Fruit fly (Drosophila melanogaster) whole organism, adult: ENCODE results near the gene Ack.

Experiments
- CG11617 ChIP-seq: fragments of 200-800 bp; sonication (Bioruptor generic); optimal IDR thresholded peaks from 2 replicates; lab custom pipeline; 2017; ENCODE audit warnings: mild to moderate bottlenecking, missing biosample characterization, missing genetic modification reagents, missing genetic modification characterization
- CG12768 ChIP-seq: fragments of 200-800 bp; sonication (Bioruptor generic); optimal IDR thresholded peaks from 2 replicates; lab custom pipeline; 2017; ENCODE audit warnings: missing biosample characterization, missing genetic modification characterization, mild to moderate bottlenecking, moderate library complexity, missing genetic modification reagents
- CG14711 ChIP-seq: fragments of 200-800 bp; sonication (Bioruptor generic); optimal IDR thresholded peaks from 2 replicates; lab custom pipeline; 2018; ENCODE audit warnings: missing biosample characterization, mild to moderate bottlenecking, missing genetic modification characterization, moderate library complexity
- CG1620 ChIP-seq: fragments of 200-800 bp; sonication (Bioruptor generic); optimal IDR thresholded peaks from 2 replicates; lab custom pipeline; 2016; ENCODE audit warnings: missing biosample characterization, missing genetic modification characterization
- CG33017 ChIP-seq: fragments of 200-800 bp; sonication (Bioruptor generic); optimal IDR thresholded peaks from 2 replicates; lab custom pipeline; 2018; ENCODE audit warnings: missing biosample characterization, mild to moderate bottlenecking, missing genetic modification characterization, moderate library complexity
- CG5204 ChIP-seq: fragments of 200-800 bp; sonication (Bioruptor generic); optimal IDR thresholded peaks from 2 replicates; lab custom pipeline; 2016; ENCODE audit warnings: missing biosample characterization, missing genetic modification characterization
- CG7045 ChIP-seq: fragments of 200-800 bp; sonication (Bioruptor generic); optimal IDR thresholded peaks from 2 replicates; lab custom pipeline; 2017; ENCODE audit warnings: missing biosample characterization, mild to moderate bottlenecking, missing genetic modification characterization
- CG7101 ChIP-seq: fragments of 200-800 bp; sonication (Bioruptor generic); optimal IDR thresholded peaks from 2 replicates; lab custom pipeline; 2018; ENCODE audit warnings: missing biosample characterization, mild to moderate bottlenecking, missing genetic modification characterization, moderate library complexity
- Clk ChIP-seq: fragments of 200-800 bp; sonication (Bioruptor generic); optimal IDR thresholded peaks from 2 replicates; lab custom pipeline; 2017; ENCODE audit warnings: missing biosample characterization, missing genetic modification characterization
- Crg-1 ChIP-seq: fragments of 200-800 bp; sonication (Bioruptor generic); optimal IDR thresholded peaks from 2 replicates; lab custom pipeline; 2016; ENCODE audit warnings: missing biosample characterization, missing genetic modification characterization
- Hr96 ChIP-seq: fragments of 200-800 bp; sonication (Bioruptor generic); optimal IDR thresholded peaks from 2 replicates; lab custom pipeline; 2016; ENCODE audit warnings: missing biosample characterization, missing genetic modification characterization
- Mnt ChIP-seq: fragments of 200-800 bp; sonication (Bioruptor generic); optimal IDR thresholded peaks from 2 replicates; lab custom pipeline; 2016; ENCODE audit warnings: missing biosample characterization, mild to moderate bottlenecking, missing genetic modification characterization
- bab1 ChIP-seq: fragments of 200-800 bp; sonication (Bioruptor generic); optimal IDR thresholded peaks from 3 replicates; lab custom pipeline; 2019; ENCODE audit warnings: missing biosample characterization, mild to moderate bottlenecking, missing genetic modification characterization, moderate library complexity
- cic ChIP-seq: fragments of 200-800 bp; sonication (Bioruptor generic); optimal IDR thresholded peaks from 2 replicates; lab custom pipeline; 2017; ENCODE audit warnings: missing biosample characterization, mild to moderate bottlenecking, missing genetic modification characterization, moderate library complexity
- cnc ChIP-seq, 2 experiments: fragments of >200 bp; optimal IDR thresholded peaks; 2 replicates each; lab custom pipeline; 2017
- kay ChIP-seq: fragments of 200-800 bp; sonication (Bioruptor generic); peaks from one replicate; lab custom pipeline; 2016; ENCODE audit warnings: missing biosample characterization, missing genetic modification characterization, borderline replicate concordance
- ovo ChIP-seq: fragments of 200-800 bp; sonication (Bioruptor generic); optimal IDR thresholded peaks from 2 replicates; lab custom pipeline; 2016; ENCODE audit warnings: missing biosample characterization, missing genetic modification characterization
- pad ChIP-seq: fragments of 200-800 bp; sonication (Bioruptor generic); optimal IDR thresholded peaks from 3 replicates; lab custom pipeline; 2017; ENCODE audit warnings: missing biosample characterization, missing genetic modification characterization, mild to moderate bottlenecking, moderate library complexity, missing genetic modification reagents
- tj ChIP-seq: fragments of 200-800 bp; sonication (Bioruptor generic); optimal IDR thresholded peaks from 3 replicates; lab custom pipeline; 2017; ENCODE audit warnings: missing biosample characterization, mild to moderate bottlenecking, missing genetic modification characterization, moderate library complexity
- toe ChIP-seq: fragments of 200-800 bp; sonication (Bioruptor generic); optimal IDR thresholded peaks from 2 replicates; lab custom pipeline; 2016; ENCODE audit warnings: missing biosample characterization, missing genetic modification characterization

Ack gene

dm6 chr3L:4125709-4126108, 17.7 kb downstream of the Ack start:
- no peak for TF ChIP-seq ovo
- no peak for TF ChIP-seq Hr96
- no peak for TF ChIP-seq kay (GFP tag; lab: Kevin White, UChicago)
- no peak for TF ChIP-seq Crg-1 (GFP tag; lab: Kevin White, UChicago)
- no peak for TF ChIP-seq Mnt (GFP tag; lab: Kevin White, UChicago)
- no peak for TF ChIP-seq CG7101 (tag; lab: Kevin White, UChicago)
- no peak for TF ChIP-seq cnc (optimal IDR thresholded peaks at IDR 0.05; lab: Kevin White, UChicago)
- no peak for TF ChIP-seq Clk (GFP tag; lab: Kevin White, UChicago)

- no peak for TF ChIP-seq tj (GFP tag; lab: Kevin White, UChicago)
- no peak for TF ChIP-seq CG11617 (GFP tag; lab: Kevin White, UChicago)
- no peak for TF ChIP-seq Mnt (GFP tag; lab: Kevin White, UChicago)
- no peak for TF ChIP-seq ovo
- TF ChIP-seq toe (GFP tag; lab: Kevin White, UChicago): no peak
- TF ChIP-seq CG14711: no peak
- TF ChIP-seq bab1 (GFP tag; lab: Kevin White, UChicago): no peak
- TF ChIP-seq CG5204 (GFP tag; lab: Kevin White, UChicago): no peak
- TF ChIP-seq cic (GFP tag; lab: Kevin White, UChicago): no peak
- TF ChIP-seq kay (GFP tag; lab: Kevin White, UChicago): no peak
- TF ChIP-seq cnc (optimal IDR thresholded peaks at IDR 0.05; lab: Kevin White, UChicago): no peak
- TF ChIP-seq pad (GFP tag; lab: Kevin White, UChicago): no peak
- TF ChIP-seq CG33017 (tag; lab: Kevin White, UChicago): no peak
- no peak for TF ChIP-seq Crg-1 (GFP tag; lab: Kevin White, UChicago)
- no peak for TF ChIP-seq CG7101 (tag; lab: Kevin White, UChicago)
- TF ChIP-seq Hr96: no peak
- no peak for TF ChIP-seq Clk (GFP tag; lab: Kevin White, UChicago)
- TF ChIP-seq CG12768 (GFP tag; lab: Kevin White, UChicago): no peak
- no peak for TF ChIP-seq CG7045 (GFP tag; lab: Kevin White, UChicago)
- no peak for TF ChIP-seq CG1620 (GFP tag; lab: Kevin White, UChicago)
Observed at dm6 chr3L:4128579-4128978, 20.6 kb downstream of the Ack start.

- TF ChIP-seq cic (GFP tag; lab: Kevin White, UChicago): peak; percentile 88
- no peak for TF ChIP-seq CG5204 (GFP tag; lab: Kevin White, UChicago)
- peak; percentile 54 for TF ChIP-seq Mnt (GFP tag; lab: Kevin White, UChicago)
Observed at dm6 chr3L:4130743-4131142, 22.8 kb downstream of the Ack start.

dm6 chr3L:4132585-4132984, 24.6 kb downstream of the Ack start:
- TF ChIP-seq CG12768 (GFP tag; lab: Kevin White, UChicago) (peak; percentile 22), CG33017 (tag; lab: Kevin White, UChicago) (no peak)

- no peak for TF ChIP-seq Hr96
- TF ChIP-seq pad (GFP tag; lab: Kevin White, UChicago): peak; percentile 68
- peak; percentile 17 for TF ChIP-seq CG7101 (tag; lab: Kevin White, UChicago)
- TF ChIP-seq cic (GFP tag; lab: Kevin White, UChicago): peak; percentile 18
- peak; percentile 61 for TF ChIP-seq bab1 (GFP tag; lab: Kevin White, UChicago)
- peak; percentile 15 for TF ChIP-seq tj (GFP tag; lab: Kevin White, UChicago)
Observed at dm6 chr3L:4133724-4134678, 26.0 kb downstream of the Ack start, which contains the start of gene ens. Gene ens, minus strand, starts transcription at chr3L:4134550.

- TF ChIP-seq cic (GFP tag; lab: Kevin White, UChicago): no peak
- no peak for TF ChIP-seq Mnt (GFP tag; lab: Kevin White, UChicago)
Observed at dm6 chr3L:4135857-4136256, 27.9 kb downstream of the Ack start, which contains the start of gene RfC4. Gene RfC4, minus strand, starts transcription at chr3L:4136038.

- TF ChIP-seq CG33017 (tag; lab: Kevin White, UChicago) (peak; percentile 24), CG14711 (peak; percentile 12), toe (GFP tag; lab: Kevin White, UChicago) (no peak), tj (GFP tag; lab: Kevin White, UChicago) (no peak), cic (GFP tag; lab: Kevin White, UChicago) (no peak), Mnt (GFP tag; lab: Kevin White, UChicago) (peak; percentile 36), CG7045 (GFP tag; lab: Kevin White, UChicago) (no peak), CG1620 (GFP tag; lab: Kevin White, UChicago) (peak; percentile 54), CG11617 (GFP tag; lab: Kevin White, UChicago) (peak; percentile 35), CG7101 (tag; lab: Kevin White, UChicago) (peak; percentile 21), bab1 (GFP tag; lab: Kevin White, UChicago) (peak; percentile 75), pad (GFP tag; lab: Kevin White, UChicago) (no peak), cnc (optimal IDR thresholded peaks at IDR 0.05; lab: Kevin White, UChicago) (no peak)
Observed at dm6 chr3L:4138804-4139521, 31.0 kb downstream of the Ack start, which contains the start of the genes Rop and Ras64B. Gene Rop, minus strand, starts transcription at chr3L:4138996. Gene Ras64B, plus strand, starts transcription at chr3L:4139076.
